Fruit fly (Drosophila melanogaster): Measurements from ENCODE around the gene ScpX.

- TF ChIP-seq spab (GFP tag; optimal IDR thresholded peaks at IDR 0.05), result no peak
- no peak for TF ChIP-seq CG6854 (GFP tag; optimal IDR thresholded peaks at IDR 0.05)
- no peak for TF ChIP-seq CG10631 (GFP tag; optimal IDR thresholded peaks at IDR 0.05)
- TF ChIP-seq Gug (GFP tag; IDR thresholded peaks at IDR 0.05), result no peak
- no peak for TF ChIP-seq CG9139 (GFP tag; optimal IDR thresholded peaks at IDR 0.05)
- TF ChIP-seq Hr38 (GFP tag; optimal IDR thresholded peaks at IDR 0.05), result no peak
Observed at dm6 chr2L:18805247-18805636, 25.8 kb upstream of the ScpX start, which contains the start of gene CG43814.

Data from whole organism, prepupa.